Fruit fly (Drosophila melanogaster): ENCODE results near the gene CG17224.

- TF ChIP-seq acj6 (GFP tag; optimal IDR thresholded peaks at IDR 0.05), result no peak
- TF ChIP-seq CG10669 (GFP tag; optimal IDR thresholded peaks at IDR 0.05), result no peak
- TF ChIP-seq CG8119 (GFP tag; IDR thresholded peaks at IDR 0.05), result no peak
- TF ChIP-seq salr (GFP tag; optimal IDR thresholded peaks at IDR 0.05), result no peak
Measured at dm6 chr2L:3018212-3018611, at the start of gene CG17224, which contains the start of gene CG17264.

Data from whole organism, prepupa.